Worm (Caenorhabditis elegans) whole organism, mixed stage, embryonic: ENCODE measurements around the gene alh-3.

ENCODE experiments used
- elt-1 ChIP-seq: sonication (generic microtip); optimal IDR thresholded peaks from 2 replicates; lab custom pipeline; 2017; ENCODE audit warnings: missing genetic modification characterization, mild to moderate bottlenecking, missing compliant biosample characterization, antibody characterized with exemption, moderate library complexity, borderline replicate concordance; ENCODE audit not compliant: insufficient read depth
- lin-32 ChIP-seq: fragments of 200-800 bp; sonication (Bioruptor generic); optimal IDR thresholded peaks from 2 replicates; lab custom pipeline; 2018; ENCODE audit warnings: mild to moderate bottlenecking, missing genetic modification characterization, missing compliant biosample characterization

ce11 chrIV:11036222-11036621 lies 13.8 kb downstream of the alh-3 start, which contains the start of gene fkb-1:
- no peak for TF ChIP-seq elt-1
- TF ChIP-seq lin-32 = no peak
